Worm (Caenorhabditis elegans): ENCODE measurements around the gene dgk-3.

DNA sequence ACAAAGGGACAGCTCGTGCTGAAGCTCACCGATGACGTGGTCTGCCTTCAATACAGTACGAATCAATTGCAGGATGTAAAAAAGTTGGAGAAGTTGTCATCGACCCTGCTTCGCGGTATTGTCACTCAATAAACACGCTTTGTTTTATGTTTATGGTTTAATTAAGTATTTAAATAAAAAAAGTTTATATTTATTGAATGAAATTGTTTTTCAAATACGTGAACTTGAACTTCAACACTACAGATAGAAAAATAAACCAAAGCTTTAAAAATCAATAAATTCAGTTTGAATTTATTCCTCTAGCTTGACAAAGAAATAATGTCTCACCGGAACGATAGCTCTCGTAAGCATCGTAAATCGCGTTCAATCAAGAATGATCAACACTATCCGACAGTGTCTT, 17.1 kb upstream of the dgk-3 start, which contains the start of gene ZK512.8:
- no peak for TF ChIP-seq ztf-23 (GFP tag; IDR thresholded peaks at IDR 0.05)
- no peak for TF ChIP-seq ztf-29 (GFP tag; IDR thresholded peaks at IDR 0.05)
- no peak for TF ChIP-seq flt-1 (GFP tag; IDR thresholded peaks at IDR 0.05)
- TF ChIP-seq T22C8.4 (GFP tag; IDR thresholded peaks at IDR 0.05) = no peak
- no peak for TF ChIP-seq klf-2 (GFP tag; conservative IDR thresholded peaks at IDR 0.05)
- TF ChIP-seq med-1 (GFP tag; optimal IDR thresholded peaks at IDR 0.05; ENCODE audit: insufficient read depth) = no peak

Measured in whole organism, midembryonic.